Worm (Caenorhabditis elegans) whole organism, late embryonic: ENCODE data around the gene W04E12.9.

Experiments used
- F13H6.1 ChIP-seq: sonication (generic microtip); optimal IDR thresholded peaks from 2 replicates; lab custom pipeline; 2016; ENCODE audit warnings: missing genetic modification characterization, missing compliant biosample characterization
- ama-1 ChIP-seq: fragments of 150-350 bp; optimal IDR thresholded peaks from 2 replicates; lab custom pipeline; 2014
- ceh-22 ChIP-seq: sonication (generic microtip); optimal IDR thresholded peaks from 2 replicates; lab custom pipeline; 2017; ENCODE audit warnings: missing biosample characterization, missing genetic modification characterization
- npax-4 ChIP-seq: sonication (generic microtip); optimal IDR thresholded peaks from 2 replicates; lab custom pipeline; 2016; ENCODE audit warnings: missing genetic modification characterization, missing compliant biosample characterization
- pag-3 ChIP-seq: sonication (generic microtip); optimal IDR thresholded peaks from 2 replicates; lab custom pipeline; 2016; ENCODE audit warnings: missing compliant biosample characterization, missing genetic modification characterization, borderline replicate concordance
- pha-2 ChIP-seq: sonication (generic microtip); optimal IDR thresholded peaks from 2 replicates; lab custom pipeline; 2017; ENCODE audit warnings: mild to moderate bottlenecking, missing genetic modification characterization, missing compliant biosample characterization
- pha-4 ChIP-seq: fragments of 150-350 bp; optimal IDR thresholded peaks from 2 replicates; lab custom pipeline; 2018; ENCODE audit warnings: missing biosample characterization, missing genetic modification reagents, missing genetic modification characterization
- pqm-1 ChIP-seq: sonication (generic microtip); optimal IDR thresholded peaks from 2 replicates; lab custom pipeline; 2016; ENCODE audit warnings: missing genetic modification characterization, missing compliant biosample characterization
- tbx-2 ChIP-seq: sonication (generic microtip); optimal IDR thresholded peaks from 2 replicates; lab custom pipeline; 2016; ENCODE audit warnings: missing genetic modification characterization, missing compliant biosample characterization

DNA sequence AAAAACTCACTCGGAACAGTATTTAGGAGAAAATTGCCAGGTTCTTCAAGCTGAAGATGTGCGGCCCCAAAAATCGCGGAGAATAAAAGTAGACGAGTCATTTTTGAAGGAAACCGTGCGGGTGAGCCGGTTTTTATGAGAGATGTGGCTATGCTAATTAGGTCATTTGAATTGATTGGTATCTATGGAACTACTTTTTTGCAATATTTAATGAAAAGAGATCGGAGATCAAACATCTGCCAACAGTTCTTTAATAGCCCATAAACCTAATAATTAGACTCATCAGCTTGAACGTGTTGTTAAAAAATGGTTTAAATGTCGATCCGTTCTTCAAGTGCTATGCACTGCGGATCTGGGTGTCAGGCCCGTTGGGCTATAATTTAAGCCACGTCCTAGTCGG lies 40.9 kb upstream of the W04E12.9 start, which contains the start of gene Y43F8C.16:
- TF ChIP-seq F13H6.1 (no peak), ceh-22 (tag; lab: Kevin White, UChicago) (no peak), pag-3 (tag; lab: Kevin White, UChicago) (no peak), pha-4 (tag; lab: Kevin White, UChicago) (no peak), pqm-1 (no peak), tbx-2 (tag; lab: Kevin White, UChicago) (no peak), npax-4 (tag; lab: Kevin White, UChicago) (no peak), pha-2 (no peak), ama-1 (lab: Kevin White, UChicago) (no peak)
